Fruit fly (Drosophila melanogaster): ENCODE data around the gene wac.
A peak's percentile ranks its signal among the peaks of the same experiment; 100 is the strongest.

The wac gene

dm6 chr3L:264378-265151, 6.6 kb downstream of the wac start, which contains the start of the genes Tudor-SN and mRpL17 (continued):
- TF ChIP-seq MBD-R2 (GFP tag; IDR thresholded peaks at IDR 0.05) (peak; percentile 72), fu2 (GFP tag; optimal IDR thresholded peaks at IDR 0.05) (no peak), tgo (GFP tag; IDR thresholded peaks at IDR 0.05) (peak; percentile 21; the same call in 1 of the 3 replicates), CG6854 (GFP tag; optimal IDR thresholded peaks at IDR 0.05) (no peak), Hmr (GFP tag; optimal IDR thresholded peaks at IDR 0.05) (peak; percentile 62), Vsx1 (GFP tag; optimal IDR thresholded peaks at IDR 0.05) (no peak), ranshi (GFP tag; IDR thresholded peaks at IDR 0.05) (no peak), CG14710 (tag; optimal IDR thresholded peaks at IDR 0.05) (peak; percentile 93), HLH4C (GFP tag; IDR thresholded peaks at IDR 0.05; ENCODE audit: partially characterized antibody) (peak; percentile 98), Hr39 (optimal IDR thresholded peaks at IDR 0.05) (no peak), grn (GFP tag; optimal IDR thresholded peaks at IDR 0.05) (no peak), CG11456 (GFP tag; IDR thresholded peaks at IDR 0.05) (peak; percentile 64; the same call in 1 of the 3 replicates), CG1233 (GFP tag; optimal IDR thresholded peaks at IDR 0.05) (no peak), da (GFP tag; optimal IDR thresholded peaks at IDR 0.05) (no peak), toy (GFP tag; IDR thresholded peaks at IDR 0.05) (no peak), CG16863 (GFP tag; optimal IDR thresholded peaks at IDR 0.05) (peak; percentile 5), tup (GFP tag; optimal IDR thresholded peaks at IDR 0.05) (no peak), NC2α (GFP tag; optimal IDR thresholded peaks at IDR 0.05) (no peak), NC2β (GFP tag; optimal IDR thresholded peaks at IDR 0.05) (peak; percentile 6), emc (GFP tag; optimal IDR thresholded peaks at IDR 0.05) (no peak), eve (GFP tag; optimal IDR thresholded peaks at IDR 0.05) (no peak), stc (GFP tag; IDR thresholded peaks at IDR 0.05) (no peak), sens-2 (GFP tag; IDR thresholded peaks at IDR 0.05) (no peak), CG3163 (GFP tag; optimal IDR thresholded peaks at IDR 0.05) (no peak), CG1024 (GFP tag; IDR thresholded peaks at IDR 0.05) (no peak), CG11247 (GFP tag; IDR thresholded peaks at IDR 0.05) (no peak), hb (GFP tag; IDR thresholded peaks at IDR 0.05; ENCODE audit: partially characterized antibody) (peak; percentile 97), CG1529 (GFP tag; optimal IDR thresholded peaks at IDR 0.05) (no peak), CG31388 (GFP tag; optimal IDR thresholded peaks at IDR 0.05) (no peak), NfI (GFP tag; optimal IDR thresholded peaks at IDR 0.05) (peak; percentile 24), Oaz (GFP tag; IDR thresholded peaks at IDR 0.05) (no peak), CHES-1-like (GFP tag; optimal IDR thresholded peaks at IDR 0.05) (no peak), CG7556 (GFP tag; optimal IDR thresholded peaks at IDR 0.05) (peak; percentile 34), CG13894 (tag; optimal IDR thresholded peaks at IDR 0.05) (no peak), Oli (tag; optimal IDR thresholded peaks at IDR 0.05) (no peak), eyg (GFP tag; optimal IDR thresholded peaks at IDR 0.05) (no peak), klu (GFP tag; IDR thresholded peaks at IDR 0.05) (peak; percentile 38; the same call in 1 of the 2 replicates), CG7963 (GFP tag; IDR thresholded peaks at IDR 0.05; ENCODE audit: partially characterized antibody) (peak; percentile 95), jigr1 (GFP tag; IDR thresholded peaks at IDR 0.05) (no peak), CG11696 (GFP tag; IDR thresholded peaks at IDR 0.05) (no peak), CoRest (tag; optimal IDR thresholded peaks at IDR 0.05) (peak; percentile 60), Ada2b (GFP tag; IDR thresholded peaks at IDR 0.05) (0 out of 2 replicates have a peak, but pooled peaks have one; percentile 1), CG13287 (GFP tag; IDR thresholded peaks at IDR 0.05; ENCODE audit: partially characterized antibody) (peak; percentile 94), CG4404 (GFP tag; IDR thresholded peaks at IDR 0.05) (peak; percentile 14; the same call in 1 of the 2 replicates), btn (GFP tag; optimal IDR thresholded peaks at IDR 0.05) (no peak), B-H1 (GFP tag; IDR thresholded peaks at IDR 0.05) (no peak), ftz-f1 (GFP tag; optimal IDR thresholded peaks at IDR 0.05) (no peak), row (GFP tag; IDR thresholded peaks at IDR 0.05) (peak; percentile 78), Ets97D (GFP tag; optimal IDR thresholded peaks at IDR 0.05) (peak; percentile 42), CG16815 (GFP tag; optimal IDR thresholded peaks at IDR 0.05) (peak; percentile 8), CG31224 (GFP tag; IDR thresholded peaks at IDR 0.05) (no peak)

Data from whole organism, embryonic.